Fruit fly (Drosophila melanogaster) ovary, adult (tissue): ENCODE measurements around the gene CG3008.

Source experiments
- CG17801 ChIP-seq: fragments of 200-800 bp; optimal IDR thresholded peaks from 2 replicates; lab custom pipeline; 2019; ENCODE audit warnings: missing biosample characterization, mild to moderate bottlenecking, missing genetic modification characterization, moderate library complexity; ENCODE audit not compliant: partially characterized antibody

Gene CG3008

dm6 chr2L:4882131-4883022, 721 bp upstream of the CG3008 start:
- TF ChIP-seq CG17801 (GFP tag; lab: Kevin White, UChicago), result no peak

- no peak for TF ChIP-seq CG17801 (GFP tag; lab: Kevin White, UChicago)
Measured at dm6 chr2L:4886132-4886531, 3.0 kb downstream of the CG3008 start.

- TF ChIP-seq CG17801 (GFP tag; lab: Kevin White, UChicago), result no peak
Measured at dm6 chr2L:4886645-4887044, 3.5 kb downstream of the CG3008 start.

DNA sequence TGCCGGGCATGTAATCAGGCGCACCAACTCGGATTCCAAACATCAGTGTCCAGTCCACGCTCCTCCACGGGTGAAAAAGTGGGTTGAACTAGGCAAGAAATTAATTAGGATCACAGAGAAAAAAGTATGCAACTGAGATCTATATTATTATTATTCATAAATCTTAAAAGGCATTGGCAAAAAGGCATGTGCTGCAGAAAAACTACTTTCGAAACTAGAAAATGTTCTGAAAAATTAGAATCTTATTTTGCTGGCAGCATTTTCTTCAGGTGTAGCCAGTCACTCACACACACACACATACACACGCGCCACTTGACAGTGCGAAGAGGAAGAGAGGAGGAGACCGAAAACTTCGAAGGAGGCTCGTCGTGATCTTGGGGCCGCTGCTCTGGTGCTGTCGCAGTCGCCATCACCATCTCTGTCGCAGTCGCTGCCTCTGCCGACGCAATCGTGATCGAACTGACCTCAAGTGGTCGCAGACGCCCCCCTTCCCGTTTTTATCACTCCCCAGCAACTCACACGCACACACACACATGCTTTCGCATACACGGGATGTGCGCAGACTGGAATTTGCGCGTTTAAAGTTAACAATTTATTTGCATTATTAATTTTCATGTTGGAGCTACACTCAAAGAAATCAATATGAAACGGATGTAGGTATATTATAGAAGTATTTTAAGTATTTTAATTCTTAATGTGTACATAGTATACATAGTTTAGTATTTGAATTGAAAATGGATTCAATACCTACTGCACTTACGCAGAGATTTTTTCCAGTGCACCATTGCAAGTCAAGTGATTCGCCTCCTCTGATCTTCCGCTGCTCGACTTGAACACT, 4.5 kb downstream of the CG3008 start:
- peak; percentile 12 for TF ChIP-seq CG17801 (GFP tag; lab: Kevin White, UChicago)

- no peak for TF ChIP-seq CG17801 (GFP tag; lab: Kevin White, UChicago)
Measured at dm6 chr2L:4888541-4888940, 5.4 kb downstream of the CG3008 start.

DNA sequence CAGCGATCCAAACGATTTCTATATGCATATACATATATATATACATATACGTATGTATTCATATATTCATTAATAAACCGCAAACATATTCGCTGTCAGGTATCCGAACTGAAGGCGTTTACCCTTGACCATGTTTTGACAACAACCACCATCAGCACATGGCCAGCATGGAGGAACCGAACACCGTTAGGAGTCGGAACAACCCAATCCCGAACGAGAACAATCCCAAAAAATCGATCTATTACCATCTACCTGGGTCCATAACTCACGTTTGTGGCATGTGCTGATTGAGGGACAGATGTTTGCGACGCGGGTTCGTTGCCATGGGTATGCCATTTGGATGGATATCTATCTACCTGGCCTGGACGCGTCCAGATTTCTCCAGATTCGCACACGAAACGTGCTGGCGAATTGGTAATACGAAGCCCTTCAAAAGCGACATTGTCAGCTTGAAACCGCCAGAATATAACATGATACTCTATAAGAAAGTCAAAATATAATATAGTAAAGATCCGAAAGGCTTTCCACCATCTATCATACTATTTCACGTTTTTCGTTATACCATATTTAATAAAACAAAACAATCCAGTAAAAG, 6.5 kb downstream of the CG3008 start, which contains the start of gene CG15625:
TSS of gene CG15625 (plus strand) at position 545 of the 595 bp plus-strand sequence.
- TF ChIP-seq CG17801 (GFP tag; lab: Kevin White, UChicago), result no peak

- peak; percentile 39 for TF ChIP-seq CG17801 (GFP tag; lab: Kevin White, UChicago)
Measured at dm6 chr2L:4891914-4892469, 8.9 kb downstream of the CG3008 start, which contains the start of gene CG3036. Gene CG3036 (plus strand): TSS chr2L:4892112.

- TF ChIP-seq CG17801 (GFP tag; lab: Kevin White, UChicago), result no peak
Measured at dm6 chr2L:4893612-4894011, 10.5 kb downstream of the CG3008 start.

DNA sequence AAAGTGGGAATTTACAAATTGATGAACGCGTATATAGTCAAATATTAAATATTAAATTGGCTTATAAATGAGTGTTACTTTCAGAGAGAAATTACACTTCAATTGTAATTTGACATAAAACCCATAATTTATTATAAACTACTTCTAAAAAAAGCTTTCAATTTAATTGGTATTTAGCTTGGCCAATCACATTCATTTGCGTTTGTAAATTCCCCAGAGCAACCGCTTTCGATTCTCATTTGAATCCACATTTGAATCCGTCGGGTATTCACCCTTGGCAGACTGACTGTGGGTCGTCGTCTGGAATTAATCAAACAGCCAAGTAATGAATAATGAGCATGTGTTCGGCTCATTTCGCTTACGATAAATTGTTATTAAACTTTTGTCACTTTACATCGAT, 12.8 kb downstream of the CG3008 start:
- TF ChIP-seq CG17801 (GFP tag; lab: Kevin White, UChicago), result no peak

DNA sequence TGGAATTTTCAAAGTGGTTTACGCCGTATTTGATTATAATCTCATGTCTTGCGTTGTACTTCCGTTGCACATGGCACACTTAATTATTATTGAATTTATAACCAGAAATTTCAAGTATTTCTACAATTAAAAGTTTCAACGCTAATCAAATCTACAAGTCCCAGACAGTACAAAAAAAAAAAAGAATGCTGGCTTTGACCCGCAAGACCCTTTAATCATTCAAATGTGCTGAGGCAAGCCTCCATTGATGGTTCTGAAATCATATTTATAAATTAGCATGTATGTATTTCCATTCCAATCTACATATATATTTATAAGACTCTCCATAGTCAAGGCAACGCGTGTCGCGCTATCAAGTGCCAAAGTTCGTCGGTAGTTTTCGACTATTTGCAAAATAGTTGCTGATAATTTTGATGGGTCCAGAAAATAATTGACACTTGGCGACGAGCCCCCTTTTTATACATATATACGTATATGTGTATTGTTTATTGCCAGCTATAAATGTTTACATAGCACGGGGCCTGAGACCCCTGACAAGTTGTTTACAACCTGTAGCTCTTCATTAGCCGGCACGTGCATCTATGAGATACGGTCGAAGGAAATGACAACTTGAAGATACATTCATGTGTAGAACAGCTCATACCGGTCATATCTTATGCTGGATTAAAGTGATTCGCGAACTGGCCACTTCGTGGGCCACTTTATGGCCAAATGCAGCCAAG, 13.5 kb downstream of the CG3008 start:
- TF ChIP-seq CG17801 (GFP tag; lab: Kevin White, UChicago), result no peak

DNA sequence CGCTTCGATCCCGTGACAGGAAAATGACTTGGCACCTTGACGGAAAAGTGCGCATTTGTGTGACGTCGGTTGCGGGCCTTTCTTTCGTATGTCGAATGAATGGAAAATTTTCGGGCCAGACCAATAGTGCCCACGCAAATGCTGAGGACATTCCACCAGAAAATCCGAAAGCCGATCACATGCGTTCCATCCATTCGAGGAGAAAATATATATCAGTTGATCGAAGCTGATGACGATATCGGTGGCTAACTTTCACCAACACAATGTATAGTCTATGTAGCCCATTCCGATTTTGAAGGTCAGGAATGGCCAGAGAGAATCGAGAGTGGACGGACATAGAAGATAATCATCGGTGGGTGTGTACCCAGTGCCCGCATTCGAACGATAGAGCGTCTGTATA, 15.1 kb downstream of the CG3008 start:
- no peak for TF ChIP-seq CG17801 (GFP tag; lab: Kevin White, UChicago)

DNA sequence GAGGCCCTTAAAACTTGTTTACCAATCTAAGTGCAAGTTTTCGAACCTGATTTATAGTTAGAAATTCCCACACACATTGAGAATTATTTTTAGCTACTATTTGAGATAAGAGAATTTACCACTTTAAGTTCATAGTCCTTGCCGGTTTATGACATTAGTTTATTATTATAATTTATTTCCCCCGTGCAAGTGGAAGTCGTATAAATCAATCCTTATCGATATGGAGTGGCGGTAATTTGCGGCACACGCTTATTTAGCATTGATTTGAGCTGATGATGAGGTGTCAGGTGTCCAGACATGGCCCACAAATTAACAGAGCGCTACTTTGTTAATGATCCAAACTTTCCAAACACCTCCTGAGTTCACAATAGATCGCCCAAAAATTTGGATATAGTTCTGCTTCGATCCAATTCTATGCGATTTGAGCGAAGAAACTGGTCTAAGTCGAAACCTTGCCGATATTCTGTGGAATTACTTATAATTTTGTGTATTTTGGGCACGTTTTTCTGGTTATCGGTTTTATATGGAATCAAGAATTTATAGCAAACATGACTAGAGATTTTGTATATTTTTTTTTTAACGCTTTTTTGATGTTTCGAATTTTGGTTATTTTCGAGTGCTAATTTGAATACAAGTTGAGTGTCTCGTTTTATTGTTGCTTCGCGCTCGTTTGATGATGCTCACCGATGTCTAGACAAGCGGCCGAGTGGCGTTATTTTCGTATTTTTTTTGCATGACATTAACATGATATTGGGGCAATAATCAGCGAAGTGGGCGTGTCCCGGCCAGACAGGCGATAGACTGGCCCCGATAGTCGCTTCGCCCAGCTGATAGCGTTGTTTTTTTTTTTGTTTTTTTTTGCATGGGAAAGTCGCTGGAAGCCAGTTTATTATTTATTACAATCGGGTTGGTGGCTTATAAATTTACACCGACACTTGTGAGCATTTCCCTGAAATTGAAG, 16.8 kb downstream of the CG3008 start:
- no peak for TF ChIP-seq CG17801 (GFP tag; lab: Kevin White, UChicago)

DNA sequence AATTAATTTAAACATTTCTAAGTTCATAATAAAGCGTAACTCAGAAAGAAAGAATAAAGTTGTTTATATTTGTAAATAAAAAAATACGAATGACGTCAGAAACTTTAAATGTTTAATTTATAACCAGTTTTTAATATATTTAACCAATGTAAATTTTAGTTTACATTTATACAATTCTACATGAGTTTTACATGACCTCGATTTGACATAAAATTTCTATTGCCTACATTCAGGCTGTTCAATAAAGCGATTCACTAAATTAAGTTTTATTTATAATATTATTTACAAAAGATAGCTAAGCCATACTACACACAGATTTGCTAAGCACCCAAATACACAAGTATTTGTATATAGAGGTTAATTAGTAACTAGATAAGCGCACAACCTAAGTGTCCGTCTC, 20.7 kb downstream of the CG3008 start:
- TF ChIP-seq CG17801 (GFP tag; lab: Kevin White, UChicago), result no peak
